Worm (Caenorhabditis elegans) whole organism, young adult: ENCODE results near the gene ogdh-2.

Experiments
- B0035.1 ChIP-seq: sonication (generic microtip); optimal IDR thresholded peaks from 2 replicates; lab custom pipeline; 2016; ENCODE audit warnings: missing genetic modification characterization, mild to moderate bottlenecking, missing compliant biosample characterization, missing genotype, missing genetic modification reagents
- C06A6.2 ChIP-seq: fragments of 200-800 bp; sonication (Bioruptor generic); conservative IDR thresholded peaks from 2 replicates; pipeline ENCODE4 v1.3.6; 2022; ENCODE audit warnings: missing genetic modification characterization, missing compliant biosample characterization
- F33H1.4 ChIP-seq: fragments of 200-800 bp; sonication (Bioruptor generic); IDR thresholded peaks from 2 replicates; pipeline ENCODE4 v1.3.6; 2022; ENCODE audit warnings: missing genetic modification reagents, missing genetic modification characterization, missing compliant biosample characterization
- F37B4.10 ChIP-seq: fragments of 200-800 bp; sonication (Bioruptor generic); IDR thresholded peaks from 2 replicates; pipeline ENCODE4 v1.3.6; 2022; ENCODE audit warnings: missing genetic modification characterization, missing compliant biosample characterization
- F57C9.4 ChIP-seq: sonication (generic microtip); optimal IDR thresholded peaks from 2 replicates; lab custom pipeline; 2017; ENCODE audit warnings: mild to moderate bottlenecking, missing genetic modification characterization, missing compliant biosample characterization
- K11D2.4 ChIP-seq: fragments of 200-800 bp; sonication (Bioruptor generic); IDR thresholded peaks from 2 replicates; pipeline ENCODE4 v1.3.6; 2022; ENCODE audit warnings: missing genetic modification reagents, missing genetic modification characterization, missing compliant biosample characterization
- Y53F4B.3 ChIP-seq: fragments of 200-800 bp; sonication (Bioruptor generic); IDR thresholded peaks from 2 replicates; pipeline ENCODE4 v1.3.6; 2022; ENCODE audit warnings: missing genetic modification reagents, missing genetic modification characterization, missing compliant biosample characterization
- Y53G8AR.9 ChIP-seq: fragments of 200-800 bp; sonication (Bioruptor generic); conservative IDR thresholded peaks from 2 replicates; pipeline ENCODE4 v1.3.6; 2022; ENCODE audit warnings: missing genetic modification reagents, missing genetic modification characterization, missing compliant biosample characterization
- Y67H2A.10 ChIP-seq: fragments of 200-800 bp; sonication (Bioruptor generic); conservative IDR thresholded peaks from 2 replicates; pipeline ENCODE4 v1.3.6; 2022; ENCODE audit warnings: missing genetic modification reagents, missing genetic modification characterization, missing compliant biosample characterization
- Y95B8A.8 ChIP-seq: fragments of 200-800 bp; sonication (Bioruptor generic); IDR thresholded peaks from 2 replicates; pipeline ENCODE4 v1.3.6; 2022; ENCODE audit warnings: missing genetic modification reagents, missing genetic modification characterization, missing compliant biosample characterization
- ama-1 ChIP-seq, 3 experiments: fragments of 150-350 bp in 1 of 3; sonication (generic microtip) in 2 of 3; optimal IDR thresholded peaks; 2 replicates each; lab custom pipeline; 2014 to 2018; ENCODE audit warnings: missing biosample characterization in 2 of 3, missing genetic modification characterization in 2 of 3, missing genetic modification reagents in 2 of 3
- atf-7 ChIP-seq: sonication (generic microtip); optimal IDR thresholded peaks from 2 replicates; lab custom pipeline; 2017; ENCODE audit warnings: mild to moderate bottlenecking, missing genetic modification characterization, missing compliant biosample characterization
- attf-3 ChIP-seq: fragments of 200-800 bp; sonication (Bioruptor generic); conservative IDR thresholded peaks from 2 replicates; pipeline ENCODE4 v1.3.6; 2022; ENCODE audit warnings: missing genetic modification reagents, missing genetic modification characterization, missing compliant biosample characterization
- attf-6 ChIP-seq: fragments of 200-800 bp; sonication (Bioruptor generic); IDR thresholded peaks from 2 replicates; pipeline ENCODE4 v1.3.6; 2022; ENCODE audit warnings: missing genetic modification reagents, missing genetic modification characterization, missing compliant biosample characterization
- ccch-3 ChIP-seq: fragments of 200-800 bp; sonication (Bioruptor generic); optimal IDR thresholded peaks from 2 replicates; lab custom pipeline; 2018; ENCODE audit warnings: mild to moderate bottlenecking, missing genetic modification characterization, missing compliant biosample characterization
- cebp-1 ChIP-seq, 2 experiments: fragments of 200-800 bp in 1 of 2; sonication (Bioruptor generic) in 1 of 2; sonication (generic microtip) in 1 of 2; IDR thresholded peaks in 1 of 2; optimal IDR thresholded peaks in 1 of 2; 2 replicates each; pipeline versions ENCODE4 v1.3.6 to Lab custom; 2017 to 2022; ENCODE audit warnings: missing compliant biosample characterization in 2 of 2, missing genetic modification characterization in 2 of 2, mild to moderate bottlenecking in 1 of 2, missing genetic modification reagents in 1 of 2, moderate library complexity in 1 of 2
- ceh-40 ChIP-seq: fragments of 200-800 bp; sonication (Bioruptor generic); IDR thresholded peaks from 2 replicates; pipeline ENCODE4 v1.3.6; 2022; ENCODE audit warnings: missing genetic modification characterization, missing compliant biosample characterization
- ceh-79 ChIP-seq: sonication (generic microtip); optimal IDR thresholded peaks from 2 replicates; lab custom pipeline; 2017; ENCODE audit warnings: mild to moderate bottlenecking, missing genetic modification characterization, missing compliant biosample characterization
- dox-1 ChIP-seq: fragments of 200-800 bp; sonication (Bioruptor generic); IDR thresholded peaks from 2 replicates; pipeline ENCODE4 v1.3.6; 2022; ENCODE audit warnings: missing genetic modification reagents, missing genetic modification characterization, missing compliant biosample characterization
- dpl-1 ChIP-seq: fragments of 150-350 bp; optimal IDR thresholded peaks from 2 replicates; lab custom pipeline; 2014; ENCODE audit warnings: missing biosample characterization, missing genetic modification reagents, missing genetic modification characterization
- efl-1 ChIP-seq: fragments of 150-350 bp; optimal IDR thresholded peaks from 2 replicates; lab custom pipeline; 2014; ENCODE audit warnings: missing biosample characterization, missing genetic modification reagents, missing genetic modification characterization
- hmg-1.2 ChIP-seq: fragments of 200-800 bp; sonication (Bioruptor generic); IDR thresholded peaks from 2 replicates; pipeline ENCODE4 v1.3.6; 2022; ENCODE audit warnings: missing genetic modification reagents, missing genetic modification characterization, missing compliant biosample characterization
- hmg-20 ChIP-seq: fragments of 200-800 bp; sonication (Bioruptor generic); IDR thresholded peaks from 2 replicates; pipeline ENCODE4 v1.3.6; 2022; ENCODE audit warnings: missing genetic modification reagents, missing genetic modification characterization, missing compliant biosample characterization
- hrde-1 ChIP-seq: sonication (generic microtip); optimal IDR thresholded peaks from 2 replicates; lab custom pipeline; 2016; ENCODE audit warnings: missing genetic modification characterization, mild to moderate bottlenecking, missing compliant biosample characterization, moderate library complexity, missing genotype, missing genetic modification reagents, borderline replicate concordance
- hsf-1 ChIP-seq: fragments of 200-800 bp; sonication (Bioruptor generic); IDR thresholded peaks from 2 replicates; pipeline ENCODE4 v1.3.6; 2022; ENCODE audit warnings: missing genetic modification reagents, missing genetic modification characterization, missing compliant biosample characterization
- lag-1 ChIP-seq: fragments of 200-800 bp; sonication (Bioruptor generic); IDR thresholded peaks from 2 replicates; pipeline ENCODE4 v1.3.6; 2022; ENCODE audit warnings: missing genetic modification reagents, missing genetic modification characterization, missing compliant biosample characterization
- lin-26 ChIP-seq: fragments of 200-800 bp; sonication (Bioruptor generic); IDR thresholded peaks from 2 replicates; pipeline ENCODE4 v1.3.6; 2022; ENCODE audit warnings: missing genetic modification reagents, missing genetic modification characterization, missing compliant biosample characterization
- lir-1 ChIP-seq: fragments of 200-800 bp; sonication (Bioruptor generic); conservative IDR thresholded peaks from 2 replicates; pipeline ENCODE4 v1.3.6; 2022; ENCODE audit warnings: missing genetic modification reagents, missing genetic modification characterization, missing compliant biosample characterization
- lsl-1 ChIP-seq: fragments of 200-800 bp; sonication (Bioruptor generic); optimal IDR thresholded peaks from 2 replicates; lab custom pipeline; 2018; ENCODE audit warnings: mild to moderate bottlenecking, missing genetic modification characterization, moderate library complexity, missing compliant biosample characterization
- mel-28 ChIP-seq: sonication (generic microtip); optimal IDR thresholded peaks from 2 replicates; lab custom pipeline; 2016; ENCODE audit warnings: borderline replicate concordance, mild to moderate bottlenecking, missing genetic modification characterization, missing compliant biosample characterization
- mes-4 ChIP-seq: sonication (generic microtip); optimal IDR thresholded peaks from 2 replicates; lab custom pipeline; 2016; ENCODE audit warnings: missing genotype, missing genetic modification characterization, missing compliant biosample characterization
- mxl-1 ChIP-seq: sonication (generic microtip); optimal IDR thresholded peaks from 2 replicates; lab custom pipeline; 2016; ENCODE audit warnings: missing genetic modification characterization, missing compliant biosample characterization
- nhr-120 ChIP-seq: fragments of 200-800 bp; sonication (Bioruptor generic); IDR thresholded peaks from 2 replicates; pipeline ENCODE4 v1.3.6; 2022; ENCODE audit warnings: missing genetic modification characterization, missing compliant biosample characterization
- nhr-80 ChIP-seq: sonication (generic microtip); optimal IDR thresholded peaks from 2 replicates; lab custom pipeline; 2016; ENCODE audit warnings: missing genetic modification characterization, missing compliant biosample characterization
- repo-1 ChIP-seq: sonication (generic microtip); optimal IDR thresholded peaks from 2 replicates; lab custom pipeline; 2017; ENCODE audit warnings: mild to moderate bottlenecking, missing genetic modification characterization, missing compliant biosample characterization
- rpc-1 ChIP-seq, 2 experiments: fragments of 150-350 bp in 1 of 2; sonication (generic microtip) in 1 of 2; optimal IDR thresholded peaks; 2 replicates each; lab custom pipeline; 2014 to 2018; ENCODE audit warnings: missing biosample characterization in 1 of 2, missing genetic modification characterization in 1 of 2, missing genetic modification reagents in 1 of 2, missing genotype in 1 of 2
- somi-1 ChIP-seq: fragments of 200-800 bp; sonication (Bioruptor generic); optimal IDR thresholded peaks from 2 replicates; lab custom pipeline; 2018; ENCODE audit warnings: mild to moderate bottlenecking, missing genetic modification characterization, missing compliant biosample characterization
- sptf-2 ChIP-seq: fragments of 200-800 bp; sonication (Bioruptor generic); optimal IDR thresholded peaks from 2 replicates; lab custom pipeline; 2018; ENCODE audit warnings: mild to moderate bottlenecking, missing genetic modification characterization, missing compliant biosample characterization
- unc-130 ChIP-seq: sonication (generic microtip); optimal IDR thresholded peaks from 2 replicates; lab custom pipeline; 2016; ENCODE audit warnings: missing genetic modification reagents, missing genetic modification characterization, missing compliant biosample characterization

ogdh-2 gene

ce11 chrV:12194275-12194674, at the start of gene ogdh-2:
ogdh-2 (plus strand) TSS chrV:12194507.
- 0 out of 2 replicates have a peak, but pooled peaks have one; percentile 7 for TF ChIP-seq Y95B8A.8 (GFP tag; lab: Robert Waterston, UW)
- TF ChIP-seq repo-1 (tag; lab: Kevin White, UChicago) = no peak
- no peak for TF ChIP-seq mel-28
- 0 out of 2 replicates have a peak, but pooled peaks have one; percentile 14 for TF ChIP-seq Y53G8AR.9 (GFP tag; lab: Robert Waterston, UW)
- TF ChIP-seq hrde-1 = no peak
- TF ChIP-seq ceh-40 (GFP tag; lab: Robert Waterston, UW) = no peak

- no peak for TF ChIP-seq hmg-20 (GFP tag; lab: Robert Waterston, UW)
- TF ChIP-seq ccch-3 (GFP tag; lab: Kevin White, UChicago) = no peak
- no peak for TF ChIP-seq nhr-80
- TF ChIP-seq ama-1 (optimal IDR thresholded peaks at IDR 0.05; lab: Kevin White, UChicago) = no peak
- TF ChIP-seq ama-1 (GFP tag; optimal IDR thresholded peaks at IDR 0.05; lab: Kevin White, UChicago) = no peak
- TF ChIP-seq lin-26 (GFP tag; lab: Robert Waterston, UW) = no peak
- TF ChIP-seq mel-28 = no peak
- TF ChIP-seq Y67H2A.10 (GFP tag; lab: Robert Waterston, UW) = no peak
- TF ChIP-seq sptf-2 (GFP tag; lab: Kevin White, UChicago) = no peak
- no peak for TF ChIP-seq B0035.1 (tag; lab: Kevin White, UChicago)
- no peak for TF ChIP-seq efl-1
- no peak for TF ChIP-seq attf-6 (GFP tag; lab: Robert Waterston, UW)
- TF ChIP-seq hsf-1 (GFP tag; lab: Robert Waterston, UW) = no peak
- no peak for TF ChIP-seq Y95B8A.8 (GFP tag; lab: Robert Waterston, UW)
- TF ChIP-seq ceh-79 (tag; lab: Kevin White, UChicago) = no peak
- no peak for TF ChIP-seq repo-1 (tag; lab: Kevin White, UChicago)
- no peak for TF ChIP-seq rpc-1 (optimal IDR thresholded peaks at IDR 0.05; lab: Kevin White, UChicago)
- TF ChIP-seq rpc-1 (tag; optimal IDR thresholded peaks at IDR 0.05; lab: Kevin White, UChicago) = no peak
- TF ChIP-seq atf-7 (tag; lab: Kevin White, UChicago) = no peak
- TF ChIP-seq, all 124 proteins: peak for 0
Observed at ce11 chrV:12150607-12151006, 43.7 kb upstream of the ogdh-2 start, which contains the start of gene che-11. che-11 (minus strand) TSS chrV:12150707.

DNA sequence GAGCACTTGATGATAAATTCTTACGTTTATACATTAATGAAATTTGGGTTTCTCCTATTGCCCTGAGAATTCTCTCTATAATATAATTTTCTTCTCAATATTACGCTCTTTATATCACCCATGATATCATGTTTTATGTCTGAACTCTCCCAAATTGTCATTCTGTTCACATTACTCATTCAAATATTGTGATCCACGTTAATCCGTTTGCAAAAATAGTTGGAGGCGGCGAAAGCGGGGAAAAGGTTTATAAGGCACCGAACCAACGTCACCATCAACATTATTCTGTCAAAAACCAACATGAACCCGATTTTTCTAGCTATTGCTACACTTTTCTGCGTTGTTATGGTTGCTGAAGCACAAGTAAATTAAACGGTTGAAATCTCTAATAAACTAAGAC, 41.5 kb upstream of the ogdh-2 start, which contains the start of gene C27A7.8:
Gene C27A7.8 (plus strand): TSS at position 301 of the 400 bp plus-strand sequence.
- no peak for TF ChIP-seq cebp-1 (GFP tag; IDR thresholded peaks at IDR 0.05; lab: Robert Waterston, UW)
- TF ChIP-seq cebp-1 (tag; optimal IDR thresholded peaks at IDR 0.05; lab: Kevin White, UChicago) = no peak
- TF ChIP-seq F37B4.10 = no peak
- TF ChIP-seq mes-4 (tag; lab: Kevin White, UChicago) = no peak
- no peak for TF ChIP-seq lag-1 (GFP tag; lab: Robert Waterston, UW)
- no peak for TF ChIP-seq somi-1 (GFP tag; lab: Kevin White, UChicago)
- no peak for TF ChIP-seq nhr-120 (GFP tag; lab: Robert Waterston, UW)
- TF ChIP-seq mxl-1 (tag; lab: Kevin White, UChicago) = no peak
- no peak for TF ChIP-seq dpl-1 (GFP tag; lab: Kevin White, UChicago)

ce11 chrV:12153784-12154183, 40.5 kb upstream of the ogdh-2 start:
- TF ChIP-seq ccch-3 (GFP tag; lab: Kevin White, UChicago) = no peak
- no peak for TF ChIP-seq C06A6.2 (GFP tag; lab: Robert Waterston, UW)
- TF ChIP-seq Y95B8A.8 (GFP tag; lab: Robert Waterston, UW) = no peak
- TF ChIP-seq Y53G8AR.9 (GFP tag; lab: Robert Waterston, UW) = no peak
- TF ChIP-seq unc-130 (GFP tag; lab: Kevin White, UChicago) = no peak
- no peak for TF ChIP-seq dox-1 (GFP tag; lab: Robert Waterston, UW)
- TF ChIP-seq lsl-1 (GFP tag; lab: Kevin White, UChicago) = no peak
- TF ChIP-seq K11D2.4 (GFP tag; lab: Robert Waterston, UW) = no peak
- no peak for TF ChIP-seq Y53F4B.3 (GFP tag; lab: Robert Waterston, UW)
- no peak for TF ChIP-seq lir-1
- TF ChIP-seq F57C9.4 (tag; lab: Kevin White, UChicago) = no peak
- TF ChIP-seq hmg-1.2 = no peak
- no peak for TF ChIP-seq attf-3
- no peak for TF ChIP-seq F33H1.4 (GFP tag; lab: Robert Waterston, UW)
- no peak for TF ChIP-seq dpl-1 (GFP tag; lab: Kevin White, UChicago)
- TF ChIP-seq efl-1 = no peak
- TF ChIP-seq F37B4.10 = no peak
